Fruit fly (Drosophila melanogaster): Measurements from ENCODE around the gene Sid.

Gene Sid

DNA sequence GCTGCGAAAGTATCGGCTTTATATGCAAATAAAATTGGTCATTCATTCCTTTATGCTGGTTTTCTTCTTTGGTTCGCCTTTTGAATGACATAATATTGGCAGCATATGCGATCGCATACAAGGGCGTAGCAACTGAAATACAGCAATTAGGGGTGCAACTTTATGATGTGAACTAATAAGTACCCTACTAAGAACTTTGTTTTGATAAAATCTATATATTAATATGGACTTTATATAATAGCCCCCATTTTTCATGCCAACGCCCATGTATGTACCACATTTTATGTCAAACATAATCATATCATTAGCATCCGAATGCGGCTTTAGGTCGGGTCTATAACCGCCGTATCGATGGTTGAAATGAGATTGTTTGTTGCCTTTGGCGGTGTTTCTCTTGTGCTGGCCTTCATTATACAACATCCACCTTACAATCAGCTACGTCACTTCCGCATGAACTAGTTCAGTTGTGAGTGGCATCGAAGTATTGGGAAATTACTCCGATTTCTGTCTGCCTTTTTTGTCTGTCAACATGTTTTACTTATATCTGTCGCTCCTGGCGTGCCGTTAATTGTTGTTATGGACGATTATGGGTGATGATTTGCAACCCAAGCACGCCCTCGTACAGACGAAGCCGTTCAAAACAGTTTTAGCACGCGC, 6.5 kb downstream of the Sid start (continued):
- TF ChIP-seq CG18262 (tag; optimal IDR thresholded peaks at IDR 0.05) (no peak), CG7556 (GFP tag; optimal IDR thresholded peaks at IDR 0.05) (no peak), HmgD (GFP tag; optimal IDR thresholded peaks at IDR 0.05) (no peak), HLH4C (GFP tag; IDR thresholded peaks at IDR 0.05; ENCODE audit: partially characterized antibody) (no peak), lmd (GFP tag; IDR thresholded peaks at IDR 0.05) (peak; percentile 78), Abd-B (GFP tag; optimal IDR thresholded peaks at IDR 0.05) (peak; percentile 53), CG9876 (GFP tag; optimal IDR thresholded peaks at IDR 0.05) (no peak), CG10209 (GFP tag; optimal IDR thresholded peaks at IDR 0.05) (peak; percentile 47), Atf6 (GFP tag; IDR thresholded peaks at IDR 0.05) (no peak), CG8765 (GFP tag; IDR thresholded peaks at IDR 0.05) (no peak), HHEX (GFP tag; optimal IDR thresholded peaks at IDR 0.05) (peak; percentile 58), cato (GFP tag; optimal IDR thresholded peaks at IDR 0.05; ENCODE audit: borderline replicate concordance) (no peak), CG1603 (tag; optimal IDR thresholded peaks at IDR 0.05) (peak; percentile 46), Atf3 (GFP tag; optimal IDR thresholded peaks at IDR 0.05) (no peak), Hr39 (optimal IDR thresholded peaks at IDR 0.05) (no peak), Hr3 (GFP tag; optimal IDR thresholded peaks at IDR 0.05) (no peak), z (GFP tag; IDR thresholded peaks at IDR 0.05) (no peak), Sry-β (GFP tag; optimal IDR thresholded peaks at IDR 0.05) (no peak), CG12236 (GFP tag; optimal IDR thresholded peaks at IDR 0.05) (no peak), B-H2 (GFP tag; optimal IDR thresholded peaks at IDR 0.05) (no peak), CG17612 (GFP tag; IDR thresholded peaks at IDR 0.05) (no peak), cwo (GFP tag; optimal IDR thresholded peaks at IDR 0.05) (peak; percentile 24), Fer3 (tag; optimal IDR thresholded peaks at IDR 0.05) (peak; percentile 66), CG17361 (GFP tag; IDR thresholded peaks at IDR 0.05) (no peak), amos (GFP tag; IDR thresholded peaks at IDR 0.05; ENCODE audit: partially characterized antibody) (no peak), CG17328 (GFP tag; IDR thresholded peaks at IDR 0.05) (no peak), CG43689 (GFP tag; IDR thresholded peaks at IDR 0.05) (peak; percentile 65), CG16813 (GFP tag; IDR thresholded peaks at IDR 0.05; ENCODE audit: partially characterized antibody) (no peak), CG11504 (tag; optimal IDR thresholded peaks at IDR 0.05) (peak; percentile 67), chn (GFP tag; optimal IDR thresholded peaks at IDR 0.05) (peak; percentile 6), pfk (GFP tag; optimal IDR thresholded peaks at IDR 0.05) (no peak), Oli (tag; optimal IDR thresholded peaks at IDR 0.05) (peak; percentile 60), zf30C (GFP tag; optimal IDR thresholded peaks at IDR 0.05) (no peak), salm (tag; optimal IDR thresholded peaks at IDR 0.05) (peak; percentile 49), CG2199 (GFP tag; IDR thresholded peaks at IDR 0.05) (no peak), CG31365 (tag; optimal IDR thresholded peaks at IDR 0.05) (no peak), fd102C (GFP tag; optimal IDR thresholded peaks at IDR 0.05) (no peak), shn (GFP tag; optimal IDR thresholded peaks at IDR 0.05) (no peak), Dll (GFP tag; IDR thresholded peaks at IDR 0.05; ENCODE audit: partially characterized antibody) (no peak), CG14965 (GFP tag; optimal IDR thresholded peaks at IDR 0.05; ENCODE audit: borderline replicate concordance) (no peak), cad (GFP tag; optimal IDR thresholded peaks at IDR 0.05) (no peak), br (optimal IDR thresholded peaks at IDR 0.05) (no peak), sisA (GFP tag; IDR thresholded peaks at IDR 0.05) (peak; percentile 63), CHES-1-like (GFP tag; optimal IDR thresholded peaks at IDR 0.05) (no peak), Opbp (GFP tag; IDR thresholded peaks at IDR 0.05; ENCODE audit: partially characterized antibody) (no peak), Xbp1 (GFP tag; optimal IDR thresholded peaks at IDR 0.05) (peak; percentile 66), cas (GFP tag; IDR thresholded peaks at IDR 0.05) (0 out of 2 replicates have a peak, but pooled peaks have one; percentile 37), Doc2 (GFP tag; IDR thresholded peaks at IDR 0.05) (peak; percentile 45; the same call in 1 of the 2 replicates), CG11085 (GFP tag; IDR thresholded peaks at IDR 0.05) (no peak), Max (GFP tag; optimal IDR thresholded peaks at IDR 0.05) (no peak), CG10565 (GFP tag; optimal IDR thresholded peaks at IDR 0.05) (no peak)
